1 fruit fly cellular context compared by ENCODE assay signal in genomic region chr3L:8449800-8450690, dm6.
TF ChIP-seq lines count a peak whose summit lies in the region.

TSS of gene Gug (plus strand) at chr3L:8449922.

TF ChIP-seq in whole organism, embryonic, 481 proteins besides CTCF, POLR2A, EP300 and RAD21 (continued from another document):
- TF ChIP-seq fd3F (GFP tag; optimal IDR thresholded peaks at IDR 0.05; lab: Kevin White, UChicago) = no peak
- no peak for TF ChIP-seq bbx (GFP tag; IDR thresholded peaks at IDR 0.05; lab: Robert Waterston, UW; ENCODE audit: partially characterized antibody)
- TF ChIP-seq HLH3B (GFP tag; IDR thresholded peaks at IDR 0.05; lab: Robert Waterston, UW) = 0 out of 2 replicates have a peak, but pooled peaks have one; percentile 4
- TF ChIP-seq danr (GFP tag; IDR thresholded peaks at IDR 0.05; lab: Robert Waterston, UW) = no peak
- TF ChIP-seq Dip2 (GFP tag; IDR thresholded peaks at IDR 0.05; lab: Robert Waterston, UW) = no peak
- no peak for TF ChIP-seq sens-2 (GFP tag; IDR thresholded peaks at IDR 0.05; lab: Robert Waterston, UW)
- no peak; the same call in 1 of the 2 replicates for TF ChIP-seq CG32532 (GFP tag; IDR thresholded peaks at IDR 0.05; lab: Robert Waterston, UW)
- no peak for TF ChIP-seq slou (GFP tag; optimal IDR thresholded peaks at IDR 0.05; lab: Kevin White, UChicago)
- TF ChIP-seq kah (GFP tag; optimal IDR thresholded peaks at IDR 0.05; lab: Kevin White, UChicago) = no peak
- 0 out of 2 replicates have a peak, but pooled peaks have one; percentile 25 for TF ChIP-seq dati (GFP tag; IDR thresholded peaks at IDR 0.05; lab: Robert Waterston, UW)
- TF ChIP-seq aop (GFP tag; IDR thresholded peaks at IDR 0.05; lab: Robert Waterston, UW) = no peak
- no peak for TF ChIP-seq CG9817 (tag; optimal IDR thresholded peaks at IDR 0.05; lab: Kevin White, UChicago)
- no peak for TF ChIP-seq cwo (GFP tag; optimal IDR thresholded peaks at IDR 0.05; lab: Kevin White, UChicago)
TF ChIP-seq in whole organism, embryonic: peak in this region for 114.
